Worm (Caenorhabditis elegans) whole organism, L3 larva: ENCODE results near the gene nmur-2.

Source experiments
- R02D3.7 ChIP-seq: fragments of 150-350 bp; optimal IDR thresholded peaks from 2 replicates; lab custom pipeline; 2014; ENCODE audit warnings: missing biosample characterization, missing genetic modification characterization
- aly-2 ChIP-seq: fragments of 150-350 bp; optimal IDR thresholded peaks from 2 replicates; lab custom pipeline; 2014; ENCODE audit warnings: missing biosample characterization, missing genetic modification characterization
- ama-1 ChIP-seq: fragments of 150-350 bp; optimal IDR thresholded peaks from 2 replicates; lab custom pipeline; 2018
- ceh-16 ChIP-seq: sonication (generic microtip); optimal IDR thresholded peaks from 2 replicates; lab custom pipeline; 2017; ENCODE audit warnings: missing biosample characterization, missing genetic modification characterization
- ceh-28 ChIP-seq: fragments of 150-350 bp; optimal IDR thresholded peaks from 2 replicates; lab custom pipeline; 2014; ENCODE audit warnings: missing biosample characterization, missing genetic modification reagents, missing genetic modification characterization
- ceh-82 ChIP-seq: fragments of 150-350 bp; optimal IDR thresholded peaks from 2 replicates; lab custom pipeline; 2014; ENCODE audit warnings: missing biosample characterization, missing genetic modification characterization
- ceh-9 ChIP-seq: sonication (generic microtip); optimal IDR thresholded peaks from 2 replicates; lab custom pipeline; 2018; ENCODE audit warnings: missing biosample characterization, missing genetic modification characterization
- daf-12 ChIP-seq: fragments of 150-350 bp; optimal IDR thresholded peaks from 2 replicates; lab custom pipeline; 2014; ENCODE audit warnings: missing biosample characterization, missing genetic modification reagents, missing genetic modification characterization
- elt-1 ChIP-seq: fragments of 150-350 bp; optimal IDR thresholded peaks from 2 replicates; lab custom pipeline; 2014; ENCODE audit warnings: missing biosample characterization, missing genetic modification characterization
- elt-2 ChIP-seq: sonication (generic microtip); optimal IDR thresholded peaks from 2 replicates; lab custom pipeline; 2016; ENCODE audit warnings: missing genetic modification reagents, mild to moderate bottlenecking, missing genetic modification characterization, missing compliant biosample characterization
- elt-3 ChIP-seq, 3 experiments: fragments of 150-350 bp in 1 of 3; sonication (generic microtip) in 2 of 3; optimal IDR thresholded peaks; 2 replicates in 2 of 3; 4 replicates in 1 of 3; lab custom pipeline; 2014 to 2017; ENCODE audit warnings: missing biosample characterization in 3 of 3, missing genetic modification characterization in 3 of 3
- eor-1 ChIP-seq, 2 experiments: fragments of 150-350 bp; optimal IDR thresholded peaks; 2 replicates each; lab custom pipeline; 2014 to 2018; ENCODE audit warnings: missing biosample characterization in 2 of 2, missing genetic modification characterization in 2 of 2
- fos-1 ChIP-seq: fragments of 150-350 bp; optimal IDR thresholded peaks from 2 replicates; lab custom pipeline; 2014; ENCODE audit warnings: missing biosample characterization, missing genetic modification characterization
- jun-1 ChIP-seq: fragments of 150-350 bp; optimal IDR thresholded peaks from 2 replicates; lab custom pipeline; 2014; ENCODE audit warnings: missing biosample characterization, missing genetic modification reagents, missing genetic modification characterization
- lin-15B ChIP-seq: fragments of 150-350 bp; optimal IDR thresholded peaks from 2 replicates; lab custom pipeline; 2014; ENCODE audit warnings: missing biosample characterization, missing genetic modification characterization
- lin-39 ChIP-seq: fragments of 150-350 bp; optimal IDR thresholded peaks from 2 replicates; lab custom pipeline; 2018; ENCODE audit warnings: missing biosample characterization, missing genetic modification reagents, missing genetic modification characterization
- lsy-12 ChIP-seq: sonication (generic microtip); optimal IDR thresholded peaks from 2 replicates; lab custom pipeline; 2016; ENCODE audit warnings: mild to moderate bottlenecking, missing genetic modification characterization, missing compliant biosample characterization
- mdl-1 ChIP-seq: fragments of 150-350 bp; optimal IDR thresholded peaks from 2 replicates; lab custom pipeline; 2014; ENCODE audit warnings: missing biosample characterization, missing genetic modification characterization
- nhr-11 ChIP-seq: fragments of 150-350 bp; optimal IDR thresholded peaks from 2 replicates; lab custom pipeline; 2014; ENCODE audit warnings: missing biosample characterization, missing genetic modification characterization
- nhr-12 ChIP-seq: fragments of 150-350 bp; optimal IDR thresholded peaks from 2 replicates; lab custom pipeline; 2014; ENCODE audit warnings: missing biosample characterization, missing genetic modification characterization
- nhr-23 ChIP-seq: fragments of 150-350 bp; optimal IDR thresholded peaks from 2 replicates; lab custom pipeline; 2014; ENCODE audit warnings: missing biosample characterization, missing genetic modification reagents, missing genetic modification characterization
- nhr-237 ChIP-seq: fragments of 150-350 bp; optimal IDR thresholded peaks from 2 replicates; lab custom pipeline; 2014; ENCODE audit warnings: missing biosample characterization, missing genetic modification characterization
- nhr-28 ChIP-seq: fragments of 150-350 bp; optimal IDR thresholded peaks from 2 replicates; lab custom pipeline; 2014; ENCODE audit warnings: missing biosample characterization, missing genetic modification characterization
- nhr-67 ChIP-seq: fragments of 150-350 bp; optimal IDR thresholded peaks from 2 replicates; lab custom pipeline; 2014; ENCODE audit warnings: missing biosample characterization, missing genetic modification characterization
- nhr-77 ChIP-seq: fragments of 150-350 bp; optimal IDR thresholded peaks from 2 replicates; lab custom pipeline; 2014; ENCODE audit warnings: missing biosample characterization, missing genetic modification characterization
- pha-4 ChIP-seq: fragments of 150-350 bp; optimal IDR thresholded peaks from 2 replicates; lab custom pipeline; 2014; ENCODE audit warnings: missing biosample characterization, missing genetic modification reagents, missing genetic modification characterization
- pqm-1 ChIP-seq: fragments of 150-350 bp; optimal IDR thresholded peaks from 2 replicates; lab custom pipeline; 2017; ENCODE audit warnings: missing biosample characterization, missing genetic modification characterization, inconsistent platforms
- sea-2 ChIP-seq: fragments of 150-350 bp; sonication (generic microtip); optimal IDR thresholded peaks from 4 replicates; lab custom pipeline; 2014; ENCODE audit warnings: missing biosample characterization, missing genetic modification reagents, missing genetic modification characterization
- skn-1 ChIP-seq: fragments of 150-350 bp; optimal IDR thresholded peaks from 2 replicates; lab custom pipeline; 2014; ENCODE audit warnings: missing biosample characterization, missing genetic modification characterization
- snpc-4 ChIP-seq: fragments of 150-350 bp; optimal IDR thresholded peaks from 2 replicates; lab custom pipeline; 2014; ENCODE audit warnings: missing biosample characterization, missing genetic modification characterization
- tbx-2 ChIP-seq: sonication (generic microtip); optimal IDR thresholded peaks from 2 replicates; lab custom pipeline; 2016; ENCODE audit warnings: mild to moderate bottlenecking, missing genetic modification characterization, missing compliant biosample characterization
- unc-39 ChIP-seq: sonication (generic microtip); optimal IDR thresholded peaks from 4 replicates; lab custom pipeline; 2017; ENCODE audit warnings: missing biosample characterization, missing genetic modification characterization
- unc-62 ChIP-seq: fragments of 150-350 bp; sonication (generic microtip); optimal IDR thresholded peaks from 4 replicates; lab custom pipeline; 2014; ENCODE audit warnings: missing biosample characterization, missing genetic modification reagents, missing genetic modification characterization
- ztf-11 ChIP-seq: fragments of 150-350 bp; optimal IDR thresholded peaks from 2 replicates; lab custom pipeline; 2014; ENCODE audit warnings: missing biosample characterization, missing genetic modification characterization
- ztf-4 ChIP-seq: fragments of 150-350 bp; optimal IDR thresholded peaks from 2 replicates; lab custom pipeline; 2014; ENCODE audit warnings: missing biosample characterization, missing genetic modification characterization

The nmur-2 gene

ce11 chrII:124904-125303 lies at the start of gene nmur-2:
Gene nmur-2 (minus strand): TSS chrII:125004.
- TF ChIP-seq daf-12 (tag; lab: Kevin White, UChicago), result no peak
- TF ChIP-seq ceh-9 (tag; lab: Kevin White, UChicago), result no peak
- no peak for TF ChIP-seq aly-2
- no peak for TF ChIP-seq elt-2
- TF ChIP-seq lsy-12, result no peak
- TF ChIP-seq nhr-67 (tag; lab: Kevin White, UChicago), result no peak
- no peak for TF ChIP-seq ztf-11 (tag; lab: Kevin White, UChicago)
- TF ChIP-seq ama-1, result no peak

- no peak for TF ChIP-seq nhr-23 (tag; lab: Kevin White, UChicago)
- no peak for TF ChIP-seq elt-1
- no peak for TF ChIP-seq snpc-4
- no peak for TF ChIP-seq nhr-11 (tag; lab: Kevin White, UChicago)
- no peak for TF ChIP-seq pha-4 (tag; lab: Kevin White, UChicago)
- TF ChIP-seq ceh-28 (tag; lab: Kevin White, UChicago), result no peak
- TF ChIP-seq unc-62 (GFP tag; lab: Kevin White, UChicago), result no peak
- no peak for TF ChIP-seq fos-1 (tag; lab: Kevin White, UChicago)
- no peak for TF ChIP-seq eor-1 (tag; optimal IDR thresholded peaks at IDR 0.05; lab: Kevin White, UChicago)
- TF ChIP-seq tbx-2 (tag; lab: Kevin White, UChicago), result no peak
- no peak for TF ChIP-seq nhr-77 (tag; lab: Kevin White, UChicago)
- no peak for TF ChIP-seq nhr-237 (tag; lab: Kevin White, UChicago)
- no peak for TF ChIP-seq nhr-12 (tag; lab: Kevin White, UChicago)
- no peak for TF ChIP-seq pqm-1 (tag; lab: Kevin White, UChicago)
- no peak for TF ChIP-seq skn-1
Measured at ce11 chrII:173679-174078, 48.9 kb upstream of the nmur-2 start, which contains the start of gene T01D1.7. Gene T01D1.7 (minus strand): TSS chrII:173779.

DNA sequence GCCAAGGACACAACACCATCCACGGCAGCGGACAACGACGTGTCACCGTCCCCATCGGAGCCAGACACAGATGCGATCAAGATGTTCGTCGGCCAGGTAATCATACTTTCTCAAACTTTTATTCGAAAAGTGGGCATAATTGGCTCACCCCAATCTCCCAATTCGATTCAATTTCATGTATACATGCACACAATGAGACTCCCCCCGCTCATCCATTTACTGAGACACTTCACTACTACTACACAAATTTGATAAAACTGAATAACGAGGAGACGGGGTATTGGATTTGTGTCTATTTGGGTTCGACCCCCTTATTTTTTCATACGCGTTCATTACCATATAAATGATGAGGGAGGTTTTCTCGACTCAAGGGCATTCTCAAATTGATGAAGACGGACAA lies 38.4 kb upstream of the nmur-2 start:
- TF ChIP-seq mdl-1 (no peak), ztf-4 (no peak), nhr-67 (tag; lab: Kevin White, UChicago) (no peak), lin-15B (tag; lab: Kevin White, UChicago) (no peak), nhr-28 (no peak)
- TF ChIP-seq, all 47 proteins: peak for 0

DNA sequence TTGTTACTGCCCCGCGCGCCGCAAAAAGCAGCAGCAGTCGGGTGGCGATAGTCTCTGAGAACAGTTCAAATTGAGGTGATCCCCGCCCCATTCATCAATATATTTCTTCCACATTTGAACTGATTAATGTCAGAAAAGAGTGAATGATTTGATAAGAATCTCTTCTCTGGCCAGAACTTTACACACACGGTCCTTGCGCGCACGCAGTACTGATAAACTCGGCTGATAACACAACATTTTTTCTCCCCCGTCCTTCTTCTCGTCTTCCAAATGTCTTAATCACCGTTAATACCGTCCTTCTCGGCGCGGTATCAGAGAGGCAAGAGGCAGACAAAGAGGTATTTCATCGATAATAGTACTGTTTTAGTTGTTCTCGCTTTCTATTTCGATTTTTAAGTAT lies 37.4 kb upstream of the nmur-2 start, which contains the start of gene etr-1:
Gene etr-1, plus strand, starts transcription at position 193 of the 400 bp plus-strand sequence.
- peak; percentile 41 for TF ChIP-seq ceh-28 (tag; lab: Kevin White, UChicago)
- TF ChIP-seq nhr-23 (tag; lab: Kevin White, UChicago), result peak; percentile 62
- peak in 2 of 3 experiments; percentile 27 to 94 for TF ChIP-seq elt-3 (tag; optimal IDR thresholded peaks at IDR 0.05; lab: Kevin White, UChicago)
- TF ChIP-seq snpc-4, result no peak
- TF ChIP-seq nhr-237 (tag; lab: Kevin White, UChicago), result no peak
- no peak for TF ChIP-seq fos-1 (tag; lab: Kevin White, UChicago)
- TF ChIP-seq lin-39 (tag; lab: Kevin White, UChicago), result no peak
- peak; percentile 2 for TF ChIP-seq pha-4 (tag; lab: Kevin White, UChicago)
- TF ChIP-seq elt-2, result peak; percentile 99
- peak; percentile 35 for TF ChIP-seq ama-1
- peak; percentile 96 for TF ChIP-seq pqm-1 (tag; lab: Kevin White, UChicago)
- TF ChIP-seq R02D3.7 (tag; lab: Kevin White, UChicago), result peak; percentile 1
- peak; percentile 72 for TF ChIP-seq jun-1 (tag; lab: Kevin White, UChicago)
- TF ChIP-seq, all 47 proteins: peak for 9

DNA sequence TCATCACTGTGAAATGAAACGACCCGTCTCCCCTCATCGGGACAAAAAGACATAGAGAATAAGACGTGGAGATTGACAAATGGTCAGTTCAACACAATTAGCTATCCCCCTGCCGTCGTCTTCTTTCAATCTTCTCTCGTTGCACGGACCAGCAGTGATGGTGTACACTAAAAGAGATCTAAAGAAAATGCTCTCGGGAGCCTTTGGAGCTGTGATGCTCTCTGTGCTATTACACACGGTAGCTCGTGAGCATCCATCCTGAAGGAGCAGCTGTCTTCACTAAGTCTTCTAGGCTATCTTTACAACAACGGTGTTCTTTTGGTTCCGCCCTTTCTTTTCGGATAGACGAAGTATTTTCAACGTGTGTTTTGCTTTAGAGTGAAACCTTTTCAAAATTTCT lies 36.5 kb upstream of the nmur-2 start:
- TF ChIP-seq ceh-16 (tag; lab: Kevin White, UChicago) (no peak), nhr-11 (tag; lab: Kevin White, UChicago) (peak; percentile 3)

- TF ChIP-seq sea-2 (GFP tag; lab: Kevin White, UChicago) (no peak), eor-1 (tag; optimal IDR thresholded peaks at IDR 0.05; lab: Kevin White, UChicago) (no peak), pqm-1 (tag; lab: Kevin White, UChicago) (no peak), daf-12 (tag; lab: Kevin White, UChicago) (no peak), unc-39 (no peak), nhr-11 (tag; lab: Kevin White, UChicago) (peak; percentile 54), ceh-82 (no peak), nhr-28 (no peak)
Measured at ce11 chrII:160561-161123, 35.8 kb upstream of the nmur-2 start.
